Fruit fly (Drosophila melanogaster): ENCODE measurements around the gene Mtch.

Mtch gene

dm6 chr3L:223019-223902 is 38.8 kb downstream of the Mtch start, which contains the start of the genes pyx and CG33229 (continued):
- TF ChIP-seq CG10631 (GFP tag; optimal IDR thresholded peaks at IDR 0.05) = peak; percentile 86
- peak; percentile 42 for TF ChIP-seq CG1621 (tag; optimal IDR thresholded peaks at IDR 0.05)
- TF ChIP-seq Eip93F (GFP tag; optimal IDR thresholded peaks at IDR 0.05) = peak; percentile 79
- TF ChIP-seq lz (GFP tag; optimal IDR thresholded peaks at IDR 0.05) = peak; percentile 88
- TF ChIP-seq fkh (GFP tag; optimal IDR thresholded peaks at IDR 0.05) = no peak
- peak; percentile 65 for TF ChIP-seq Lpt (GFP tag; optimal IDR thresholded peaks at IDR 0.05)
- peak; percentile 66 for TF ChIP-seq Gug (GFP tag; IDR thresholded peaks at IDR 0.05)
- TF ChIP-seq CG8319 (GFP tag; optimal IDR thresholded peaks at IDR 0.05) = peak; percentile 57
- peak; percentile 12 to 44 for TF ChIP-seq ss (GFP tag; optimal IDR thresholded peaks at IDR 0.05)
- TF ChIP-seq topi (GFP tag; optimal IDR thresholded peaks at IDR 0.05) = peak; percentile 85
- peak; percentile 65; the same call in 1 of the 2 replicates for TF ChIP-seq CG11294 (GFP tag; IDR thresholded peaks at IDR 0.05)
- peak; percentile 74 for TF ChIP-seq CG8119 (GFP tag; IDR thresholded peaks at IDR 0.05)
- peak; percentile 67 for TF ChIP-seq CG8632 (GFP tag; optimal IDR thresholded peaks at IDR 0.05)
- TF ChIP-seq Sox14 (GFP tag; optimal IDR thresholded peaks at IDR 0.05) = peak; percentile 79
- no peak for TF ChIP-seq fd85E (GFP tag; optimal IDR thresholded peaks at IDR 0.05)
- TF ChIP-seq CG32006 (GFP tag; optimal IDR thresholded peaks at IDR 0.05) = peak; percentile 94
- TF ChIP-seq Hr4 (GFP tag; optimal IDR thresholded peaks at IDR 0.05) = peak; percentile 92
- peak; percentile 86 for TF ChIP-seq pdm3 (GFP tag; optimal IDR thresholded peaks at IDR 0.05)
- TF ChIP-seq achi (GFP tag; optimal IDR thresholded peaks at IDR 0.05) = peak; percentile 78
- TF ChIP-seq CG11902 (GFP tag; optimal IDR thresholded peaks at IDR 0.05) = peak; percentile 81
- peak; percentile 75 for TF ChIP-seq CG34406 (GFP tag; optimal IDR thresholded peaks at IDR 0.05)
- TF ChIP-seq Met (GFP tag; optimal IDR thresholded peaks at IDR 0.05) = peak; percentile 82

dm6 chr3L:224004-224951 is 39.9 kb downstream of the Mtch start:
- TF ChIP-seq Gug (GFP tag; IDR thresholded peaks at IDR 0.05) (no peak), dsx (GFP tag; optimal IDR thresholded peaks at IDR 0.05; ENCODE audit: poor library complexity, severe bottlenecking) (peak; percentile 63), CG10631 (GFP tag; optimal IDR thresholded peaks at IDR 0.05) (no peak), fd59A (GFP tag; optimal IDR thresholded peaks at IDR 0.05) (no peak), CG8119 (GFP tag; IDR thresholded peaks at IDR 0.05) (0 out of 3 replicates have a peak, but pooled peaks have one; percentile 23), Eip93F (GFP tag; optimal IDR thresholded peaks at IDR 0.05) (no peak), Hr39 (GFP tag; optimal IDR thresholded peaks at IDR 0.05) (no peak), CG6163 (GFP tag; IDR thresholded peaks at IDR 0.05) (peak; percentile 39; the same call in 1 of the 3 replicates), CG8632 (GFP tag; optimal IDR thresholded peaks at IDR 0.05) (peak; percentile 1), CG15336 (GFP tag; IDR thresholded peaks at IDR 0.05) (peak; percentile 8; the same call in 1 of the 2 replicates), topi (GFP tag; optimal IDR thresholded peaks at IDR 0.05) (peak; percentile 15), lz (GFP tag; optimal IDR thresholded peaks at IDR 0.05) (no peak), Lpt (GFP tag; optimal IDR thresholded peaks at IDR 0.05) (no peak), fkh (GFP tag; optimal IDR thresholded peaks at IDR 0.05) (peak; percentile 4), eg (GFP tag; IDR thresholded peaks at IDR 0.05) (peak; percentile 42; the same call in 2 of the 3 replicates), CG9139 (GFP tag; optimal IDR thresholded peaks at IDR 0.05) (peak; percentile 41), Eip78C (GFP tag) (peak; percentile 59), CG1621 (tag; optimal IDR thresholded peaks at IDR 0.05) (peak; percentile 62), Sox14 (GFP tag; optimal IDR thresholded peaks at IDR 0.05) (peak; percentile 71), vri (GFP tag; optimal IDR thresholded peaks at IDR 0.05) (peak; percentile 41), esn (GFP tag; optimal IDR thresholded peaks at IDR 0.05) (no peak), CG4318 (GFP tag; optimal IDR thresholded peaks at IDR 0.05) (no peak), dac (GFP tag; optimal IDR thresholded peaks at IDR 0.05) (no peak), CG7368 (GFP tag; optimal IDR thresholded peaks at IDR 0.05) (peak; percentile 26), pdm3 (GFP tag; optimal IDR thresholded peaks at IDR 0.05) (no peak), Met (GFP tag; optimal IDR thresholded peaks at IDR 0.05) (peak; percentile 1), svp (GFP tag) (peak; percentile 80), CG6808 (GFP tag; optimal IDR thresholded peaks at IDR 0.05) (peak; percentile 2)

Data from whole organism, prepupa.